Fruit fly (Drosophila melanogaster): Measurements from ENCODE around the gene PolG1.
A peak's percentile ranks its signal among the peaks of the same experiment; 100 is the strongest.

Gene PolG1

DNA sequence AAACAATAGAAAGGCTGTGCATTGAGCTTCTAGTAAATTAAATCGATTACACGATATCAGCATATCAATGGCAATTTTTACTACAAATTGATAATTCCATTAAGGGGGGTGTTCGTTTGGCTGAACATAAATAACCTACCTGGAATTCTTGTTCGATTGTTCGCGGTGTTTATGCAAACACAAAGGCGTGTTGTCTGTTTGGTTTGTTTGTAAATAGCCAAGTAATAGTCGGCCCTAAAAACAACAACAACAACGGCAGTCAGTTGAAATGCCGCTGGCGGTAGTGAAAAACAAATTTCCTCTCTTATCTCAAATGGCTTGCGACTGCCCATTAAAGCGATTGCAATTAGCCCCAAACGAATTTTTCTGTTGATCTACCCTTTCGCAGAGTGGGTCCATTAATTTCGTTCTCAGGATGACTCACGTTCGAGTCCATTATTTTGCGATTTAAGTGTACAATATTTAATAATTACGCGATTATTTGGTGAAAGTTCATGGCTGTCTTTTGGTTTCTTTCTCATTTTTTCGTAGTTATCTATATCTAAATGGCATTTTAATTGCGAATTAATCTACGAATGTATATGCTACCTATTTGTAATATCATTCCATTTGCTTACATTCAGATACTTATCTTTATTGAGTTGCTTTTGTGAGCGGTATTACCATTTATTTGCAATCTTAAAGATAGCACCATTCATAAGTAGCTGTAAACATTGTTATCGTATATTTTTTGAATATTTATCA lies 11.2 kb upstream of the PolG1 start (continued):
- TF ChIP-seq CG10462 (GFP tag; optimal IDR thresholded peaks at IDR 0.05), result peak; percentile 2
- no peak for TF ChIP-seq CG11247 (GFP tag; IDR thresholded peaks at IDR 0.05)
- no peak for TF ChIP-seq pan (optimal IDR thresholded peaks at IDR 0.05)
- TF ChIP-seq pan (GFP tag; optimal IDR thresholded peaks at IDR 0.05 in 1 of 2, IDR thresholded peaks at IDR 0.05 in 1 of 2), result peak in 1 of 2 experiments; percentile 22
- no peak for TF ChIP-seq CG11560 (tag; IDR thresholded peaks at IDR 0.05)
- TF ChIP-seq br (optimal IDR thresholded peaks at IDR 0.05), result no peak
- no peak for TF ChIP-seq Adf1 (GFP tag; IDR thresholded peaks at IDR 0.05)
- TF ChIP-seq shn (GFP tag; optimal IDR thresholded peaks at IDR 0.05), result no peak
- no peak for TF ChIP-seq sisA (GFP tag; IDR thresholded peaks at IDR 0.05)
- 0 out of 3 replicates have a peak, but pooled peaks have one; percentile 6 for TF ChIP-seq ken (GFP tag; IDR thresholded peaks at IDR 0.05)
- no peak for TF ChIP-seq NFAT (GFP tag; IDR thresholded peaks at IDR 0.05)
- no peak for TF ChIP-seq Sry-β (GFP tag; optimal IDR thresholded peaks at IDR 0.05)
- TF ChIP-seq CG3838 (GFP tag; optimal IDR thresholded peaks at IDR 0.05), result peak; percentile 38
- no peak for TF ChIP-seq CG6175 (GFP tag; IDR thresholded peaks at IDR 0.05)
- TF ChIP-seq CG2202 (tag; optimal IDR thresholded peaks at IDR 0.05), result peak; percentile 36
- TF ChIP-seq zfh2 (GFP tag; optimal IDR thresholded peaks at IDR 0.05), result no peak
- TF ChIP-seq Dref (GFP tag; IDR thresholded peaks at IDR 0.05), result no peak
- no peak for TF ChIP-seq lbe (GFP tag; optimal IDR thresholded peaks at IDR 0.05)
- peak; percentile 15 for TF ChIP-seq CG16863 (GFP tag; optimal IDR thresholded peaks at IDR 0.05)
- TF ChIP-seq sens (GFP tag), result peak; percentile 84
- no peak for TF ChIP-seq CG4282 (GFP tag; optimal IDR thresholded peaks at IDR 0.05)
- TF ChIP-seq CG17612 (GFP tag; IDR thresholded peaks at IDR 0.05), result no peak
- no peak; the same call in 1 of the 2 replicates for TF ChIP-seq GATAe (GFP tag; conservative IDR thresholded peaks at IDR 0.05)
- no peak for TF ChIP-seq ssp (GFP tag; IDR thresholded peaks at IDR 0.05)
- TF ChIP-seq ind (GFP tag; optimal IDR thresholded peaks at IDR 0.05), result no peak
- no peak for TF ChIP-seq maf-S (GFP tag; optimal IDR thresholded peaks at IDR 0.05)
- TF ChIP-seq gsb-n (tag; optimal IDR thresholded peaks at IDR 0.05), result peak; percentile 33
- TF ChIP-seq CG12155 (GFP tag; optimal IDR thresholded peaks at IDR 0.05), result no peak
- TF ChIP-seq corto (GFP tag; optimal IDR thresholded peaks at IDR 0.05), result no peak
- TF ChIP-seq BtbVII (GFP tag; optimal IDR thresholded peaks at IDR 0.05), result no peak
- TF ChIP-seq btn (GFP tag; optimal IDR thresholded peaks at IDR 0.05), result peak; percentile 16
- TF ChIP-seq Dad (GFP tag; optimal IDR thresholded peaks at IDR 0.05), result no peak
- no peak for TF ChIP-seq Mad (GFP tag; optimal IDR thresholded peaks at IDR 0.05)
- no peak for TF ChIP-seq al (GFP tag; IDR thresholded peaks at IDR 0.05)
- TF ChIP-seq CG14860 (GFP tag; IDR thresholded peaks at IDR 0.05; ENCODE audit: partially characterized antibody), result no peak
- peak; percentile 33 for TF ChIP-seq CG17359 (tag; optimal IDR thresholded peaks at IDR 0.05)
- peak; percentile 5 for TF ChIP-seq MTF-1 (GFP tag; optimal IDR thresholded peaks at IDR 0.05; ENCODE audit: borderline replicate concordance)
- TF ChIP-seq Ssrp (tag; optimal IDR thresholded peaks at IDR 0.05), result no peak
- TF ChIP-seq Nf-YA (GFP tag; IDR thresholded peaks at IDR 0.05), result no peak
- TF ChIP-seq gcm (GFP tag; optimal IDR thresholded peaks at IDR 0.05), result no peak
- TF ChIP-seq twi (tag; optimal IDR thresholded peaks at IDR 0.05), result no peak
- TF ChIP-seq CG6654 (GFP tag; optimal IDR thresholded peaks at IDR 0.05), result no peak
- no peak for TF ChIP-seq ewg (GFP tag; optimal IDR thresholded peaks at IDR 0.05)
- peak; percentile 10 for TF ChIP-seq Camta (GFP tag; optimal IDR thresholded peaks at IDR 0.05)
- TF ChIP-seq CG6813 (GFP tag; optimal IDR thresholded peaks at IDR 0.05), result no peak
- TF ChIP-seq CG4707 (GFP tag; optimal IDR thresholded peaks at IDR 0.05), result no peak
- TF ChIP-seq Mrtf (GFP tag; IDR thresholded peaks at IDR 0.05), result no peak
- peak; percentile 26 for TF ChIP-seq Kr (GFP tag; optimal IDR thresholded peaks at IDR 0.05)
- no peak for TF ChIP-seq bab2 (GFP tag; optimal IDR thresholded peaks at IDR 0.05)
- TF ChIP-seq CG8765 (GFP tag; IDR thresholded peaks at IDR 0.05), result no peak
- TF ChIP-seq fd64A (GFP tag; optimal IDR thresholded peaks at IDR 0.05), result peak; percentile 38

Measured in whole organism, embryonic.